1 fruit fly cellular context compared by ENCODE assay signal in the genomic region with DNA sequence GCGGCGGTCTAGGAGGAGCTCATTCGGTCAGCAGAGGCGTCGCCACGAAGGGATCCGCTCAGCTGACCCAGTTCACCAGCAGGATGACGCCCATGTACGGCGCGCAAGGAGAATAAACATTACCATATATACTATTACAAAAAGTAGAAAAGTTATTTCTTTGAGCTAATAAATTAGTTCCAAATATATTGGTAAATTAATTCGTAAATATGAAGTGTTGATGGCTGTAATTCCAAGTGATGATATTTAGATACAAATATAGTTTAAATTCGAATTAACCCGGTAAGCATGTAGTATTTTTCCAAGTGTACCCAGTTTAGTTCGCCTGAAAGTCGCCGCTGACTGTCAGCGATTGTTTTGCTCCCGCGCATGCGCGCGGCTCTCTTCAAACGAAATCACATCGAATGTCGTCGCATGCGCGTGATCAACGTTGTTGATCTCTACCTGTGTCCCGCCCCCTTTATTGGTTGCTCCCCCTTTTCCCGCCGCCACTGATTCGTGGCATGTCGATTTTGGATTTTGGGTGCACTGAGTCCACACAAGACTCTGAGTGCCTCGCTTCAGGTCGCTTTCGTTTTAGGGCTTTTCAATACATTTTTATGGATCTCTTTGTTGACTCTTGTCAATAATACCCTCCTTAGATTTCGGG.
TF ChIP-seq lines count a peak whose summit lies in the region.

No protein-coding gene starts in this region.

TF ChIP-seq in whole organism, embryonic, 481 proteins besides CTCF, POLR2A, EP300 and RAD21 (continued from another document):
- TF ChIP-seq Fer2 (tag; optimal IDR thresholded peaks at IDR 0.05; lab: Kevin White, UChicago) (no peak), Lpt (GFP tag; optimal IDR thresholded peaks at IDR 0.05; lab: Kevin White, UChicago) (no peak), ham (GFP tag; IDR thresholded peaks at IDR 0.05; lab: Robert Waterston, UW) (no peak), peb (GFP tag; IDR thresholded peaks at IDR 0.05; lab: Robert Waterston, UW) (no peak), Mrtf (GFP tag; IDR thresholded peaks at IDR 0.05; lab: Robert Waterston, UW) (no peak), CG30403 (GFP tag; optimal IDR thresholded peaks at IDR 0.05; lab: Kevin White, UChicago) (peak; percentile 20), dan (GFP tag; IDR thresholded peaks at IDR 0.05; lab: Robert Waterston, UW) (no peak), CG11504 (tag; optimal IDR thresholded peaks at IDR 0.05; lab: Kevin White, UChicago) (peak; percentile 14), Mes4 (GFP tag; optimal IDR thresholded peaks at IDR 0.05; lab: Kevin White, UChicago) (no peak), eve (GFP tag; optimal IDR thresholded peaks at IDR 0.05; lab: Kevin White, UChicago) (no peak), tna (GFP tag; IDR thresholded peaks at IDR 0.05; lab: Robert Waterston, UW; ENCODE audit: partially characterized antibody) (no peak)
